Fruit fly (Drosophila melanogaster): ENCODE measurements around the gene CG3032.

Gene CG3032

DNA sequence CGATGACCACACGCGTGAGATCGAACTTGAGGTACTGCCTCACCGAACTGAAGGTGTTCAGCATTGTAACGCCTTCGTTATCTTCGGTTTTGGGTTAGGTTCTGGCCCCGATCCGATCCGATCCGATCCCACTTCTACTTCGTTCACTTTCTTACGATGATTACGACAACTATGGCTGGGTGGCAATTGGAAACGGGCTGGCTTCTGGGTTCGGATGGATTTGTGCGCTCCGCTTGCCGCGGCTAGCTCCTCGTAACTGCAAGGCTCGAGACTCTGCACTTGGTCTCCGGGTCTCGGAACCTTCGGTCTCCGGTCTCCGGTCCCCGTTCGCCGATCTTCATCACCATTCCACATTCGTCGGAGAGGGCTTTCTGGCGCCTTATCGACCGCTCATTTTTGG is 20.3 kb downstream of the CG3032 start, which contains the start of gene Inx7:
Gene Inx7, minus strand, starts transcription at position 263 of the 400 bp plus-strand sequence.
- no peak for TF ChIP-seq CG17806 (tag; optimal IDR thresholded peaks at IDR 0.05)
- TF ChIP-seq Ets98B (GFP tag; IDR thresholded peaks at IDR 0.05), result no peak

DNA sequence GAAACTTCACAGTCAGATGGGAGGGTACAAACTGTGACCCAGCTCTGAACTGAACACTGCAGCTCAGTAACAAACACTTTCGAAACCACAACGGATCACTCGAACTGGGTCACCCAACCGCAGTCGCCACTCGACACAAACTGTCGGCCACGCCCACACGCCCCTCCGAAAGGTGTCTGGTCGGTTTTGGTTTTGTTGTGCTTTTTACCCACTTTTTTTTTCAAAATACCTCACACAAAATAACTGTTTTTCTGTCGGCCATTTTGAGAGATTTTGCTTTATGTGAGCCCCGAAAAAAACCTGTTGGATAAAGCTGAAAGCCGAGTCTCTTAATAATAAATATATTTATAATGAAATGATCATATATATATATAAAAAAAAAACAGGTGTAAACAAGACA is 22.4 kb downstream of the CG3032 start, which contains the start of gene ogre:
Gene ogre, minus strand, starts transcription at position 33 of the 400 bp plus-strand sequence.
- TF ChIP-seq CG15710 (tag; optimal IDR thresholded peaks at IDR 0.05), result no peak
- TF ChIP-seq CG8159 (tag; optimal IDR thresholded peaks at IDR 0.05), result no peak
- TF ChIP-seq D1 (tag; optimal IDR thresholded peaks at IDR 0.05), result no peak
- TF ChIP-seq EcR (GFP tag; optimal IDR thresholded peaks at IDR 0.05), result peak; percentile 46
- TF ChIP-seq CG9948 (tag; optimal IDR thresholded peaks at IDR 0.05), result no peak
- no peak for TF ChIP-seq CG17806 (tag; optimal IDR thresholded peaks at IDR 0.05)
- no peak for TF ChIP-seq Ets98B (GFP tag; IDR thresholded peaks at IDR 0.05)
- no peak for TF ChIP-seq fd96Ca (GFP tag; IDR thresholded peaks at IDR 0.05)
- no peak for TF ChIP-seq CG32121 (GFP tag; IDR thresholded peaks at IDR 0.05)
- TF ChIP-seq CG10348 (GFP tag; IDR thresholded peaks at IDR 0.05), result no peak
- no peak for TF ChIP-seq gl (tag; optimal IDR thresholded peaks at IDR 0.05)
- no peak for TF ChIP-seq CG14655 (GFP tag; optimal IDR thresholded peaks at IDR 0.05)
- no peak for TF ChIP-seq CG12605 (GFP tag; IDR thresholded peaks at IDR 0.05)
- TF ChIP-seq CG8301 (tag; optimal IDR thresholded peaks at IDR 0.05), result no peak
- TF ChIP-seq CG13204 (GFP tag; optimal IDR thresholded peaks at IDR 0.05), result no peak
- no peak for TF ChIP-seq Pif1B (GFP tag; optimal IDR thresholded peaks at IDR 0.05)
- TF ChIP-seq Snoo (tag; optimal IDR thresholded peaks at IDR 0.05), result peak; percentile 29
- TF ChIP-seq Pif1A (GFP tag; optimal IDR thresholded peaks at IDR 0.05), result no peak
- no peak for TF ChIP-seq CG34367 (tag; optimal IDR thresholded peaks at IDR 0.05)
- TF ChIP-seq CG4496 (GFP tag; IDR thresholded peaks at IDR 0.05), result peak; percentile 39; the same call in 1 of the 3 replicates

DNA sequence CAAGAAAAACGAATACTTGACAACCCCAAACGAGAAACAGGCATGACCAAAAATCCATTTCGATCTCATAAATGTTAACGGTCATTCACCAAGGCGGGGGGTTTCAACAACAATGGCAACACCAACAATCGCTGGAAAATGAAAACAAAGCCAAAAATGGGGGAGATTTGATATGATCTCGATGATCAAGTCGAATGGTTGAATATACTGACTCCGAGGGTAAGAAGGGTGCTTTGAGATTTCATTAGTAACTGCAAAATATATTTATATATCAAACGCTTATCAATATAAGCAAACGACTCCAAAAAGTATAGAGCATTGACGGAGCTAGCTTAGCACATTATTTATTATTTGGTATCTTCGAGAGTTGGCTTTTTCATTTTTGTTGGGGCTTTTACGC is 23.6 kb downstream of the CG3032 start:
- TF ChIP-seq Snoo (tag; optimal IDR thresholded peaks at IDR 0.05) (peak; percentile 20), CG14655 (GFP tag; optimal IDR thresholded peaks at IDR 0.05) (peak; percentile 38), CG8301 (tag; optimal IDR thresholded peaks at IDR 0.05) (peak; percentile 22), EcR (GFP tag; optimal IDR thresholded peaks at IDR 0.05) (no peak)

DNA sequence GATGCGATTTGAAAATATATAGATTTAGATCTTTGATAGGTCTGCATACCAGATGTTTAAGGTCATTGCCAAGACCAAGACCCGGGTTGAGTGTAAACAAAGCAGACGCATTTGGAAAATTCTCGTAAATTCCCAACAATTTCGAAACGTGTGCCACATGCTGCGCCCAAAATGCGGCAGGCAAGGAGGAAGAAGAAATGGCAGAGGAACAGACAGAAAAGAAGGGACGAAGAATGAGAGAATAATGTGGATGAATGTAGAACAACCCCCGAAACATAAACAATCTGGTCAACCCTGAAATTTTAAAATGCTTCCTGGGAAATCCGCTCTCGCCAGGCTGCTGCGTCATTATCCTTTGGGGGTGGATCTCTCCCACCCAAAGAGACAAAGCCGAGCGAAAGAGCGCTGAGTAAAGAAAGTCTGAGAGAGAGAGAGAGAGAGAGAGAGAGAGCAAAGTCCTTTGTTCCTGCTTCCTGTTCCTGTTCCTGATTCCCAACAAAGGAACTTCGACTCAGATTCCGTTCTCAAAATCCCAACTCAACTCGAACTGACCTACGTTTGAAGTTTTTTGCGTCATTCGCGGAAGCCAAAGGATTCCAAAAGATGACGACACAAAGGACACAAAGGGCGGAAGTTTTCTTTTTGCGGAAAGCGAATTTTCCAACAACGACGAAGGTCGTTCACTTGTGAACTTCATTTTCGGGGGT is 24.9 kb downstream of the CG3032 start:
- TF ChIP-seq CG15710 (tag; optimal IDR thresholded peaks at IDR 0.05) (no peak), CG10348 (GFP tag; IDR thresholded peaks at IDR 0.05) (no peak), Ets98B (GFP tag; IDR thresholded peaks at IDR 0.05) (no peak), CG13204 (GFP tag; optimal IDR thresholded peaks at IDR 0.05) (no peak), D1 (tag; optimal IDR thresholded peaks at IDR 0.05) (no peak), gl (tag; optimal IDR thresholded peaks at IDR 0.05) (no peak), EcR (GFP tag; optimal IDR thresholded peaks at IDR 0.05) (no peak)

DNA sequence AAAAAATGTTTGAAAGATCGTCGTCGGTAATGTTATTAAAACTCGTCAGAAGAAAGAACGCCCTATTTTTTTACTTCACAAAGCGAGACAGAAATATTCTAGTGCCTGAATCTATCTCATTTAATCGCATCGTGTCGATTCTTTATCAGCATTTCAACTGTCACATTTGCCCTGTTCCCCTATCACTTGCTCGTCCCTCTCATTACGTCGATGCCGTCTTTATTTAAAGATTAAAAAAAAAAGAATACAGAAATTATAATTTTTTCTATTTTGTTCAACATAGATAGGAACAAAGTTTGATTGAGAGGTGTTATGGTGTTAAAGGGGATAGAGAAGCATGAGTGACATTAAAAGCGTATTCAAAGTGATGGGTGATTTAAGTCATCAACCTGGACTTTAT is 25.6 kb downstream of the CG3032 start:
- TF ChIP-seq CG15710 (tag; optimal IDR thresholded peaks at IDR 0.05) (no peak), CG12605 (GFP tag; IDR thresholded peaks at IDR 0.05) (peak; percentile 25; the same call in 1 of the 2 replicates), CG34367 (tag; optimal IDR thresholded peaks at IDR 0.05) (no peak), CG10348 (GFP tag; IDR thresholded peaks at IDR 0.05) (no peak), CG4496 (GFP tag; IDR thresholded peaks at IDR 0.05) (no peak), CG9948 (tag; optimal IDR thresholded peaks at IDR 0.05) (no peak), D1 (tag; optimal IDR thresholded peaks at IDR 0.05) (no peak), CG14655 (GFP tag; optimal IDR thresholded peaks at IDR 0.05) (peak; percentile 19)

DNA sequence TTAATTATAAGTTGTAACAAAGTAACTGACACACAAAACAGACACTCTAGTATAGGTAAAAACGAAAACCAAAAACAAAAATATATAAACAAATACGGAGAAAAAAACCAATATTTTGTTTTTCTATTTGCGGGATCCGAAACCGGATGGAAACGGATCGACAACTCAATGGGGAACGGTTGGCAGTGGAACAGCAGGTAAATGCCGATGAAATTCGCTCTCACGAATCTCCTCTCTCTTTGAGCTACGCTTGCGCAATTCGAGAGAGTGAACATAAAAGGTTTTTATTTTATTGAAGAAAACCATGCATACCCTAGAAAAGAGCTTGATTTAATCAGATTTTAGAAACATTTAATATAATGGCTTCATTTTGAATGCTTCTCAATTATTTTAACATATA is 26.6 kb downstream of the CG3032 start:
- TF ChIP-seq CG17806 (tag; optimal IDR thresholded peaks at IDR 0.05), result no peak
- no peak for TF ChIP-seq gl (tag; optimal IDR thresholded peaks at IDR 0.05)
- TF ChIP-seq CG12605 (GFP tag; IDR thresholded peaks at IDR 0.05), result no peak
- no peak for TF ChIP-seq CG8301 (tag; optimal IDR thresholded peaks at IDR 0.05)
- no peak for TF ChIP-seq Pif1A (GFP tag; optimal IDR thresholded peaks at IDR 0.05)
- TF ChIP-seq CG9948 (tag; optimal IDR thresholded peaks at IDR 0.05), result no peak
- no peak for TF ChIP-seq CG4496 (GFP tag; IDR thresholded peaks at IDR 0.05)
- TF ChIP-seq Snoo (tag; optimal IDR thresholded peaks at IDR 0.05), result no peak

DNA sequence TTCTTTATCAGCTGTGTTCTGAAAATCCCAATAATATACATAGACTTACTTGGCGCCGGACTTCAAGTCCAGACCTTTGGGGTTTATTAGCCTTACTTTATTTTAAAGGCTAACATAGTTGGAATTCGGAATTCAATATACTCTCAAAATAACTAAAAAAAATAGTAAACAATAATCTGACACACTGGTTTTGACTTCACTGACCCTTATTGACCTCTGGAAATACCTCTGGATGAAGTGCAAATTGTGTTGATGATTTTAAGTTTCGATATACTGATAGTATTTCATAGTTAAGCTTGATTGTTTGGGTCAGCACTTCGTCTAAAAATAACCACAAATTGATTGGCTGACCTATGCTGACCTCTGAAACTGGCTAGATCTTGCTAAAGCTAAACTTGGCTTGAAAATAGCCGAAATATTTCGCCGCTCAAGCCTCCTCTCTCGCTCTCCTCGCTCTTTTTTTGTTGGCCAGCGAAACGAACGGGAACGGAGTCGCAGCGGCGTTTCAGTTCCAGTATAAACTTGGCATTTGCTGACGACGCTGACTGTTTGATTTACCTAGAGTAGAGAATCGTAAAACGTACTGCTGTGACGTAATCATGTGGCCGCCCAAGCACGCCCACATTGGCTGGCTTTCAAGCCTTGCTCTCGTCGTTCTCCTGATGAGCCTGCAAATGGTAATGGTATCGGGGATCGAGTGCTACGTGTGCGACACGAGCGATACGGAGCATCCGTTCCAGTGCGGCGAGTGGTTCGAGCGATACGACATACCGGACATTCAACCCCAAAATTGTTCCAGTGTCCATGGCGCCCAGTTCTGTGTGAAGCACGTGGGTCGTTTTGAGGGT is 27.5 kb downstream of the CG3032 start, which contains the start of gene bou:
Gene bou, plus strand, starts transcription at position 507 of the 848 bp plus-strand sequence.
- TF ChIP-seq CG8159 (tag; optimal IDR thresholded peaks at IDR 0.05) (peak; percentile 10), CG13204 (GFP tag; optimal IDR thresholded peaks at IDR 0.05) (no peak), CG17806 (tag; optimal IDR thresholded peaks at IDR 0.05) (no peak), EcR (GFP tag; optimal IDR thresholded peaks at IDR 0.05) (no peak), Ets98B (GFP tag; IDR thresholded peaks at IDR 0.05) (no peak), fd96Ca (GFP tag; IDR thresholded peaks at IDR 0.05) (no peak), CG9948 (tag; optimal IDR thresholded peaks at IDR 0.05) (no peak), gl (tag; optimal IDR thresholded peaks at IDR 0.05) (no peak), Pif1A (GFP tag; optimal IDR thresholded peaks at IDR 0.05) (no peak), D1 (tag; optimal IDR thresholded peaks at IDR 0.05) (no peak), CG14655 (GFP tag; optimal IDR thresholded peaks at IDR 0.05) (peak; percentile 24)
